Fruit fly (Drosophila melanogaster): Measurements from ENCODE around the gene Jwa.

The Jwa gene

DNA sequence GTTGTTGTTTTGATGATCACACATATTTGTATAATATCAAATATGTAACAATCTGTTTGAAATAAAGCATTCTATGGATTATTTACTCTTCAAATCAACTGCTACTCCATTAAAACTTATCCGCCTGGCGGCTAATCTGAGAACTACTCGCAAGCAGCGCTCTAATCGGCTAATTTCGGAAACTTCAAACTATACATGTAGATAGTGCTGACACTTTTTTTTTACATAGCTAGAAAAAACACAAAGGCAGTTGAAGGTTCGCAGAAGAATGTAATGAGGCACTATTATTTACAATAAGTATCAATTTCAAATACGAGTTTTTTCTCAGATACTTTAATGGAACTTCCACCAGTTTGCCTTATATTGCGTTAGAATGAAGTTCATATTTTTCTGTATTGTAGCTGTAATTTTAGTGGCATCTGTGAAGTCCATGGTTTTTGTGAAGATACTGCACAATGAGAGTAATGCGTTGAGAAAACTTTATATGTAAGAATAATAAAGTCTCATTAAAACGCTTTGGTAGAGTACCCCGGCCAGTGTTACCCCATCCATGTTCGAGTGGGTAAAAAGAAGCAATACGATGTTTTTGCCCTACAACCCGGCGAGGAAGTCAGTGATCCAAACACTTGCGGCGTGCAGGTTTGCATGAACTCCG, 39.4 kb downstream of the Jwa start:
- TF ChIP-seq insv (optimal IDR thresholded peaks at IDR 0.05) (no peak), h (optimal IDR thresholded peaks at IDR 0.05) (no peak), Myc (optimal IDR thresholded peaks at IDR 0.05) (no peak), ttk (optimal IDR thresholded peaks at IDR 0.05) (no peak), Sin3A (optimal IDR thresholded peaks at IDR 0.05) (no peak), psq (optimal IDR thresholded peaks at IDR 0.05) (no peak)

DNA sequence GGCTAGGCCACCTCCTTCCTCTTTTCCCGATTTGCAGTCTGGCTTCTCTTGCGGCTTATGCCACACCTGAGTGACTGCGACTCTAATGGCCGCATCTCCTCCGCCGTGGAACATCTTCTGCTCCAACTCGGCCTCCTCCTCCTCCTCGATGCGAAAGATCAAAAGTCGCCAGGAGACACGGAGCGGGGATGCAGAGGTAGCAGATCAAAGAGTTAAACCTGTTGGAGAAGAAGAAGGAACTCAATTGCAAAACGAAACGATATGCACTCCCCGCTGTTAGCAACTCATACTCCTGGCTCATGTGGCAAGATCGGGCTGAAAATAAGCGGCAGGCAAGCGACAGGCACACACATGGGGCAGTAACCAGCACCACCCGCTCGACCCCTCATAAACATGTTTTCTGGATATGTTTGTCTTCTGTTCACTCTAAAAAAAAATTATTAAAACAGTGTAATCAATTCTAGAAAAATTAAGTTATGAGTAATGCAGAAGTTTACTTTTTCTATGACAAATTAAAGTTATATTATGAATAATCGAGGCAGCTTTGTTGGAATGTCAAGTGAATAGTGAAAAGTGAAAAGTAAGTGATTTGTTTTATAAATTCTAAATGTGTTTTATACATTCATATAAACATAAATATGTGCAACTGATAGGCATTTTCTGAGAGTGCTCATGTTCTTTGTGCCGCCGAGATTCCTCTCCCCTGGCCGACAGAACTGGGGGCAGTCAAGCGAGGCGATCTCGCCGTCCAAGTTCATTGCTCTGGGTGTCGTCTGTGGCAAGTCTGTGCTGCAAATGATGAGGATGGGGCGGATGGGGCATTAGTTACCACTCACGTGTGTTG, 40.6 kb downstream of the Jwa start:
- TF ChIP-seq insv (optimal IDR thresholded peaks at IDR 0.05) (no peak), psq (optimal IDR thresholded peaks at IDR 0.05) (no peak)

DNA sequence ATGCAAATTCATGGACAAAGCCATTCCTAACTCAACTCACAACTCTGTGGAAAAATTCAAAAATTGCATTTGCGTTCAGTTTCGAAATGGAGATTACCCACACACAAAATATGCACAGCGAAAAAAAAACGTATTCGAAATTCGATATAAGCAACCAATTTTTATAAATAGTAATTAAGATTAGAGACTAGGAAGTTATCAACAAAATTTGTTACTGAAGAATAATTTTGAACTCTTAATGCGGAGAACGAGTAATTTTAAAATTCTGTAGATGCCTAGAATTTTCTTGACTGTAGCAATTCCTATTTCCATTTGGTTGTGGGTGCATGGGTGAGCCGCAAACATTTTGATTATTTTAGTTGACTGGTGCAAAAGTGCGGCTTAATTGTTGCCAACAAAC, 42.1 kb downstream of the Jwa start:
- TF ChIP-seq ttk (optimal IDR thresholded peaks at IDR 0.05) (no peak), insv (optimal IDR thresholded peaks at IDR 0.05) (no peak), Myc (optimal IDR thresholded peaks at IDR 0.05) (no peak), Sin3A (optimal IDR thresholded peaks at IDR 0.05) (no peak), h (optimal IDR thresholded peaks at IDR 0.05) (no peak), psq (optimal IDR thresholded peaks at IDR 0.05) (no peak)

DNA sequence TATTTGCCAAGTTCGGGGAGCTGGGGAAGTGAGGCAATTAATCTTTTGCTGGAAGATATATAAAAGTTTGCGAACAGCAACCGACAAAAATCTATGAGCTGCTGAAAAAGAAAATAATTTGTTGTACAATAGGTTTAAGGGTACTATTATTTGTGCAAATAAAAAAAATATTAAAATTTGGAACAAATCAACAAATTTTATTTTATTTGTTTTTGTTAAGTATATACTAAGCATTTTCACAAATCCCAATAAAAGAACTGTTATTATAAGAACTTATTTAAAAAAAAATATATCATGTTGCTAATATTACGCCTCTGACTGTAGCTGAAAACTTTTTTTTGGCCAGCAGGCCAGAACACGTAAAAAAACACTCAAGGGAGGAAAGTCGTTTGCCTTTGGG, 47.4 kb downstream of the Jwa start:
- TF ChIP-seq ttk (optimal IDR thresholded peaks at IDR 0.05) (no peak), insv (optimal IDR thresholded peaks at IDR 0.05) (no peak), Sin3A (optimal IDR thresholded peaks at IDR 0.05) (no peak), Myc (optimal IDR thresholded peaks at IDR 0.05) (no peak), h (optimal IDR thresholded peaks at IDR 0.05) (no peak), psq (optimal IDR thresholded peaks at IDR 0.05) (no peak)

DNA sequence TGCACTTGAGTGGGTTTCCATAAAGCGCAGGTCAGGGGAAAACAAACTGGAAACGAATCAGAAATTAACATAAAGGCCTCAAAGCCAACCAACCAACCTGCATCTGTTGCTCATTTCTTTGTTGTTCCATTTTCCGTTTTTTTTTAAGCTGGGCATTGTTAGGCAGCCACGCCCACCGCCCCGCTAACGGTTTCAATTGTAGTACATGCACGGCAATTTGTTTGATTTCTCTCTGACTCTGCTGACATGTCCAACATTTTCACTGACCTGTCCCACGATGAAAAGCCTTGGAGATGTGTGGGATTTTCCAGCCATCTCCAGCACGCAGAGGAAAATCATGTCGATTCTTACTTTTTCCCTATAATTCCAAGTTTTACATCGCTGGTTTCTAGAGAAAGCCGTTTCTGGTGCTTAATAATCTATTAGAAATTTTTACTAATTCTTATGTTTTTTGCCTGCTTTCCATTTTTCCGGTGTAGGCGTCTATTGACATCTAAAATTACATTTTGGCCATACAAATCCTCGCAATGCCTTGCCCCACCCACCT, 48.7 kb downstream of the Jwa start:
- no peak for TF ChIP-seq h (optimal IDR thresholded peaks at IDR 0.05)
- no peak for TF ChIP-seq Sin3A (optimal IDR thresholded peaks at IDR 0.05)
- TF ChIP-seq psq (optimal IDR thresholded peaks at IDR 0.05) = no peak
- TF ChIP-seq ttk (optimal IDR thresholded peaks at IDR 0.05) = no peak
- no peak for TF ChIP-seq Myc (optimal IDR thresholded peaks at IDR 0.05)
- no peak for TF ChIP-seq insv (optimal IDR thresholded peaks at IDR 0.05)
